Worm (Caenorhabditis elegans) whole organism, L3 larva: ENCODE data around the gene F54E12.2.

ENCODE experiments used
- aly-2 ChIP-seq: fragments of 150-350 bp; optimal IDR thresholded peaks from 2 replicates; lab custom pipeline; 2014; ENCODE audit warnings: missing biosample characterization, missing genetic modification characterization
- ama-1 ChIP-seq: fragments of 150-350 bp; optimal IDR thresholded peaks from 2 replicates; lab custom pipeline; 2018
- ceh-16 ChIP-seq: sonication (generic microtip); optimal IDR thresholded peaks from 2 replicates; lab custom pipeline; 2017; ENCODE audit warnings: missing biosample characterization, missing genetic modification characterization
- ceh-28 ChIP-seq: fragments of 150-350 bp; optimal IDR thresholded peaks from 2 replicates; lab custom pipeline; 2014; ENCODE audit warnings: missing biosample characterization, missing genetic modification reagents, missing genetic modification characterization
- ceh-82 ChIP-seq: fragments of 150-350 bp; optimal IDR thresholded peaks from 2 replicates; lab custom pipeline; 2014; ENCODE audit warnings: missing biosample characterization, missing genetic modification characterization
- ceh-9 ChIP-seq: sonication (generic microtip); optimal IDR thresholded peaks from 2 replicates; lab custom pipeline; 2018; ENCODE audit warnings: missing biosample characterization, missing genetic modification characterization
- daf-12 ChIP-seq: fragments of 150-350 bp; optimal IDR thresholded peaks from 2 replicates; lab custom pipeline; 2014; ENCODE audit warnings: missing biosample characterization, missing genetic modification reagents, missing genetic modification characterization
- egl-5 ChIP-seq: fragments of 150-350 bp; optimal IDR thresholded peaks from 2 replicates; lab custom pipeline; 2017; ENCODE audit warnings: missing biosample characterization, missing genetic modification reagents, missing genetic modification characterization, inconsistent platforms
- elt-1 ChIP-seq: fragments of 150-350 bp; optimal IDR thresholded peaks from 2 replicates; lab custom pipeline; 2014; ENCODE audit warnings: missing biosample characterization, missing genetic modification characterization
- elt-2 ChIP-seq: sonication (generic microtip); optimal IDR thresholded peaks from 2 replicates; lab custom pipeline; 2016; ENCODE audit warnings: missing genetic modification reagents, mild to moderate bottlenecking, missing genetic modification characterization, missing compliant biosample characterization
- elt-3 ChIP-seq, 3 experiments: fragments of 150-350 bp in 1 of 3; sonication (generic microtip) in 2 of 3; optimal IDR thresholded peaks; 2 replicates in 2 of 3; 4 replicates in 1 of 3; lab custom pipeline; 2014 to 2017; ENCODE audit warnings: missing biosample characterization in 3 of 3, missing genetic modification characterization in 3 of 3
- eor-1 ChIP-seq, 2 experiments: fragments of 150-350 bp; optimal IDR thresholded peaks; 2 replicates each; lab custom pipeline; 2014 to 2018; ENCODE audit warnings: missing biosample characterization in 2 of 2, missing genetic modification characterization in 2 of 2
- fkh-2 ChIP-seq: fragments of 150-350 bp; optimal IDR thresholded peaks from 2 replicates; lab custom pipeline; 2014; ENCODE audit warnings: missing biosample characterization, missing genetic modification reagents, missing genetic modification characterization
- fos-1 ChIP-seq: fragments of 150-350 bp; optimal IDR thresholded peaks from 2 replicates; lab custom pipeline; 2014; ENCODE audit warnings: missing biosample characterization, missing genetic modification characterization
- hmg-11 ChIP-seq: sonication (generic microtip); optimal IDR thresholded peaks from 2 replicates; lab custom pipeline; 2016; ENCODE audit warnings: missing genetic modification characterization, missing compliant biosample characterization
- jun-1 ChIP-seq: fragments of 150-350 bp; optimal IDR thresholded peaks from 2 replicates; lab custom pipeline; 2014; ENCODE audit warnings: missing biosample characterization, missing genetic modification reagents, missing genetic modification characterization
- lin-15B ChIP-seq: fragments of 150-350 bp; optimal IDR thresholded peaks from 2 replicates; lab custom pipeline; 2014; ENCODE audit warnings: missing biosample characterization, missing genetic modification characterization
- lin-39 ChIP-seq: fragments of 150-350 bp; optimal IDR thresholded peaks from 2 replicates; lab custom pipeline; 2018; ENCODE audit warnings: missing biosample characterization, missing genetic modification reagents, missing genetic modification characterization
- lsy-12 ChIP-seq: sonication (generic microtip); optimal IDR thresholded peaks from 2 replicates; lab custom pipeline; 2016; ENCODE audit warnings: mild to moderate bottlenecking, missing genetic modification characterization, missing compliant biosample characterization
- mdl-1 ChIP-seq: fragments of 150-350 bp; optimal IDR thresholded peaks from 2 replicates; lab custom pipeline; 2014; ENCODE audit warnings: missing biosample characterization, missing genetic modification characterization
- nfya-1 ChIP-seq: sonication (generic microtip); optimal IDR thresholded peaks from 2 replicates; lab custom pipeline; 2017; ENCODE audit warnings: missing genetic modification characterization, mild to moderate bottlenecking, missing compliant biosample characterization, antibody characterized with exemption, moderate library complexity; ENCODE audit not compliant: insufficient read depth
- nhr-23 ChIP-seq: fragments of 150-350 bp; optimal IDR thresholded peaks from 2 replicates; lab custom pipeline; 2014; ENCODE audit warnings: missing biosample characterization, missing genetic modification reagents, missing genetic modification characterization
- nhr-237 ChIP-seq: fragments of 150-350 bp; optimal IDR thresholded peaks from 2 replicates; lab custom pipeline; 2014; ENCODE audit warnings: missing biosample characterization, missing genetic modification characterization
- nhr-25 ChIP-seq: sonication (generic microtip); optimal IDR thresholded peaks from 2 replicates; lab custom pipeline; 2017; ENCODE audit warnings: missing biosample characterization, missing genetic modification characterization
- nhr-28 ChIP-seq: fragments of 150-350 bp; optimal IDR thresholded peaks from 2 replicates; lab custom pipeline; 2014; ENCODE audit warnings: missing biosample characterization, missing genetic modification characterization
- nhr-43 ChIP-seq: sonication (generic microtip); optimal IDR thresholded peaks from 2 replicates; lab custom pipeline; 2016; ENCODE audit warnings: mild to moderate bottlenecking, missing genetic modification characterization, missing compliant biosample characterization; ENCODE audit not compliant: poor library complexity, severe bottlenecking
- nhr-67 ChIP-seq: fragments of 150-350 bp; optimal IDR thresholded peaks from 2 replicates; lab custom pipeline; 2014; ENCODE audit warnings: missing biosample characterization, missing genetic modification characterization
- nhr-76 ChIP-seq: fragments of 150-350 bp; sonication (generic microtip); optimal IDR thresholded peaks from 5 replicates; lab custom pipeline; 2014; ENCODE audit warnings: missing biosample characterization, missing genetic modification characterization
- nhr-77 ChIP-seq: fragments of 150-350 bp; optimal IDR thresholded peaks from 2 replicates; lab custom pipeline; 2014; ENCODE audit warnings: missing biosample characterization, missing genetic modification characterization
- pha-4 ChIP-seq: fragments of 150-350 bp; optimal IDR thresholded peaks from 2 replicates; lab custom pipeline; 2014; ENCODE audit warnings: missing biosample characterization, missing genetic modification reagents, missing genetic modification characterization
- pqm-1 ChIP-seq: fragments of 150-350 bp; optimal IDR thresholded peaks from 2 replicates; lab custom pipeline; 2017; ENCODE audit warnings: missing biosample characterization, missing genetic modification characterization, inconsistent platforms
- sea-2 ChIP-seq: fragments of 150-350 bp; sonication (generic microtip); optimal IDR thresholded peaks from 4 replicates; lab custom pipeline; 2014; ENCODE audit warnings: missing biosample characterization, missing genetic modification reagents, missing genetic modification characterization
- skn-1 ChIP-seq: fragments of 150-350 bp; optimal IDR thresholded peaks from 2 replicates; lab custom pipeline; 2014; ENCODE audit warnings: missing biosample characterization, missing genetic modification characterization
- tbx-2 ChIP-seq: sonication (generic microtip); optimal IDR thresholded peaks from 2 replicates; lab custom pipeline; 2016; ENCODE audit warnings: mild to moderate bottlenecking, missing genetic modification characterization, missing compliant biosample characterization
- unc-39 ChIP-seq: sonication (generic microtip); optimal IDR thresholded peaks from 4 replicates; lab custom pipeline; 2017; ENCODE audit warnings: missing biosample characterization, missing genetic modification characterization
- zag-1 ChIP-seq: fragments of 150-350 bp; optimal IDR thresholded peaks from 2 replicates; lab custom pipeline; 2014; ENCODE audit warnings: missing biosample characterization, missing genetic modification characterization
- ztf-11 ChIP-seq: fragments of 150-350 bp; optimal IDR thresholded peaks from 2 replicates; lab custom pipeline; 2014; ENCODE audit warnings: missing biosample characterization, missing genetic modification characterization
- ztf-4 ChIP-seq: fragments of 150-350 bp; optimal IDR thresholded peaks from 2 replicates; lab custom pipeline; 2014; ENCODE audit warnings: missing biosample characterization, missing genetic modification characterization

F54E12.2 gene

ce11 chrIV:11371645-11372044 is 34.7 kb upstream of the F54E12.2 start, which contains the start of gene sec-31:
Gene sec-31, minus strand, starts transcription at chrIV:11371792.
- no peak for TF ChIP-seq ztf-11 (tag; lab: Kevin White, UChicago)
- TF ChIP-seq nhr-23: peak; percentile 6
- no peak for TF ChIP-seq elt-1
- peak; percentile 46 for TF ChIP-seq lin-15B (tag; lab: Kevin White, UChicago)
- TF ChIP-seq egl-5 (tag; lab: Kevin White, UChicago): no peak
- TF ChIP-seq nhr-25 (tag; lab: Kevin White, UChicago): peak; percentile 37

- TF ChIP-seq jun-1: no peak
- TF ChIP-seq fos-1 (tag; lab: Kevin White, UChicago): no peak
- TF ChIP-seq ztf-11 (tag; lab: Kevin White, UChicago): no peak
- no peak for TF ChIP-seq egl-5 (tag; lab: Kevin White, UChicago)
- TF ChIP-seq ceh-28 (tag; lab: Kevin White, UChicago): peak; percentile 17
- TF ChIP-seq nhr-237 (tag; lab: Kevin White, UChicago): no peak
- TF ChIP-seq pqm-1: peak; percentile 1
- TF ChIP-seq nhr-77 (tag; lab: Kevin White, UChicago): no peak
- TF ChIP-seq nfya-1 (tag; lab: Kevin White, UChicago): peak; percentile 32
- peak; percentile 12 for TF ChIP-seq nhr-25 (tag; lab: Kevin White, UChicago)
- no peak for TF ChIP-seq skn-1 (tag; lab: Kevin White, UChicago)
- no peak for TF ChIP-seq daf-12 (tag; lab: Kevin White, UChicago)
- TF ChIP-seq hmg-11 (tag; lab: Kevin White, UChicago): peak; percentile 16
- TF ChIP-seq nhr-76 (tag; lab: Kevin White, UChicago): peak; percentile 84
- no peak for TF ChIP-seq zag-1
- peak; percentile 12 for TF ChIP-seq elt-2 (tag; lab: Kevin White, UChicago)
- peak; percentile 60 for TF ChIP-seq pha-4
Observed at ce11 chrIV:11363806-11364562, 27.0 kb upstream of the F54E12.2 start.

ce11 chrIV:11361409-11361808 is 24.4 kb upstream of the F54E12.2 start, which contains the start of gene T01G1.4:
Gene T01G1.4, minus strand, starts transcription at chrIV:11361509.
- TF ChIP-seq fkh-2 (tag; lab: Kevin White, UChicago): no peak
- TF ChIP-seq lin-39 (tag; lab: Kevin White, UChicago): no peak
- no peak for TF ChIP-seq nhr-76 (tag; lab: Kevin White, UChicago)
- TF ChIP-seq ceh-16 (tag; lab: Kevin White, UChicago): no peak
- no peak for TF ChIP-seq aly-2 (tag; lab: Kevin White, UChicago)
- TF ChIP-seq hmg-11 (tag; lab: Kevin White, UChicago): no peak
- TF ChIP-seq ceh-9 (tag; lab: Kevin White, UChicago): no peak
- TF ChIP-seq tbx-2: no peak
- TF ChIP-seq eor-1 (tag; optimal IDR thresholded peaks at IDR 0.05; lab: Kevin White, UChicago): no peak
- no peak for TF ChIP-seq ceh-82
- no peak for TF ChIP-seq lin-15B (tag; lab: Kevin White, UChicago)
- no peak for TF ChIP-seq sea-2 (GFP tag; lab: Kevin White, UChicago)
- no peak for TF ChIP-seq nhr-43 (tag; lab: Kevin White, UChicago)

- TF ChIP-seq sea-2 (GFP tag; lab: Kevin White, UChicago): no peak
- no peak for TF ChIP-seq nhr-237 (tag; lab: Kevin White, UChicago)
- no peak for TF ChIP-seq elt-3 (tag; optimal IDR thresholded peaks at IDR 0.05; lab: Kevin White, UChicago)
- TF ChIP-seq ceh-28 (tag; lab: Kevin White, UChicago): no peak
- TF ChIP-seq unc-39 (tag; lab: Kevin White, UChicago): no peak
- no peak for TF ChIP-seq nhr-77 (tag; lab: Kevin White, UChicago)
Observed at ce11 chrIV:11359769-11360168, 22.8 kb upstream of the F54E12.2 start, which contains the start of gene klp-12. Gene klp-12, minus strand, starts transcription at chrIV:11359869.

ce11 chrIV:11353946-11354458 is 17.0 kb upstream of the F54E12.2 start, which contains the start of gene T01G1.2:
Gene T01G1.2, plus strand, starts transcription at chrIV:11354408.
- TF ChIP-seq nhr-76 (tag; lab: Kevin White, UChicago) (no peak), eor-1 (tag; optimal IDR thresholded peaks at IDR 0.05; lab: Kevin White, UChicago) (no peak), ceh-16 (tag; lab: Kevin White, UChicago) (no peak), elt-2 (tag; lab: Kevin White, UChicago) (no peak), unc-39 (tag; lab: Kevin White, UChicago) (no peak), ztf-11 (tag; lab: Kevin White, UChicago) (no peak), ama-1 (no peak), skn-1 (tag; lab: Kevin White, UChicago) (peak; percentile 29), nhr-23 (no peak), lin-39 (tag; lab: Kevin White, UChicago) (peak; percentile 87), pha-4 (no peak), nhr-67 (tag; lab: Kevin White, UChicago) (no peak), nhr-43 (tag; lab: Kevin White, UChicago) (no peak), jun-1 (no peak), nfya-1 (tag; lab: Kevin White, UChicago) (peak; percentile 59), daf-12 (tag; lab: Kevin White, UChicago) (no peak), elt-3 (tag; optimal IDR thresholded peaks at IDR 0.05; lab: Kevin White, UChicago) (no peak), aly-2 (tag; lab: Kevin White, UChicago) (no peak), elt-1 (peak; percentile 56), nhr-28 (no peak), fkh-2 (tag; lab: Kevin White, UChicago) (no peak), pqm-1 (no peak), mdl-1 (tag; lab: Kevin White, UChicago) (no peak), ztf-4 (tag; lab: Kevin White, UChicago) (no peak), zag-1 (no peak), ceh-28 (tag; lab: Kevin White, UChicago) (no peak), lsy-12 (tag; lab: Kevin White, UChicago) (no peak), ceh-9 (tag; lab: Kevin White, UChicago) (no peak)
